Worm (Caenorhabditis elegans) whole organism, mixed stage, embryonic: ENCODE data around the gene dcaf-1.

Experiments
- ceh-43 ChIP-seq: fragments of 200-800 bp; sonication (Bioruptor generic); optimal IDR thresholded peaks from 2 replicates; lab custom pipeline; 2018; ENCODE audit warnings: mild to moderate bottlenecking, missing genetic modification characterization, moderate library complexity, missing compliant biosample characterization
- cnd-1 ChIP-seq: fragments of 200-800 bp; sonication (Bioruptor generic); optimal IDR thresholded peaks from 2 replicates; lab custom pipeline; 2018; ENCODE audit warnings: mild to moderate bottlenecking, missing genetic modification characterization, missing compliant biosample characterization
- drap-1 ChIP-seq: fragments of 200-800 bp; sonication (Bioruptor generic); optimal IDR thresholded peaks from 3 replicates; lab custom pipeline; 2018; ENCODE audit warnings: mild to moderate bottlenecking, missing genetic modification characterization, missing compliant biosample characterization
- elt-3 ChIP-seq: fragments of 150-350 bp; optimal IDR thresholded peaks from 2 replicates; lab custom pipeline; 2014; ENCODE audit warnings: missing biosample characterization, missing genetic modification characterization
- lin-13 ChIP-seq: fragments of 150-350 bp; optimal IDR thresholded peaks from 2 replicates; lab custom pipeline; 2014; ENCODE audit warnings: missing biosample characterization, missing genetic modification characterization
- lsy-2 ChIP-seq: fragments of 150-350 bp; optimal IDR thresholded peaks from 2 replicates; lab custom pipeline; 2014; ENCODE audit warnings: missing biosample characterization, missing genetic modification characterization
- mab-5 ChIP-seq: fragments of 150-350 bp; optimal IDR thresholded peaks from 2 replicates; lab custom pipeline; 2014; ENCODE audit warnings: missing biosample characterization, missing genetic modification characterization
- nhr-76 ChIP-seq: sonication (generic microtip); optimal IDR thresholded peaks from 2 replicates; lab custom pipeline; 2017; ENCODE audit warnings: missing biosample characterization, missing genetic modification characterization
- sem-2 ChIP-seq: fragments of 200-800 bp; sonication (Bioruptor generic); optimal IDR thresholded peaks from 2 replicates; lab custom pipeline; 2018; ENCODE audit warnings: mild to moderate bottlenecking, missing genetic modification characterization, missing compliant biosample characterization
- snpc-4 ChIP-seq: fragments of 150-350 bp; optimal IDR thresholded peaks from 2 replicates; lab custom pipeline; 2014; ENCODE audit warnings: missing biosample characterization, missing genetic modification characterization
- sptf-1 ChIP-seq: sonication (generic microtip); optimal IDR thresholded peaks from 2 replicates; lab custom pipeline; 2017; ENCODE audit warnings: mild to moderate bottlenecking, missing genetic modification characterization, moderate library complexity, missing compliant biosample characterization
- unc-39 ChIP-seq: fragments of 150-350 bp; optimal IDR thresholded peaks from 2 replicates; lab custom pipeline; 2014; ENCODE audit warnings: missing biosample characterization, missing genetic modification characterization
- unc-62 ChIP-seq: fragments of 150-350 bp; optimal IDR thresholded peaks from 2 replicates; lab custom pipeline; 2014; ENCODE audit warnings: missing biosample characterization, missing genetic modification reagents, missing genetic modification characterization

- TF ChIP-seq mab-5 = no peak
- no peak for TF ChIP-seq unc-62 (GFP tag; lab: Kevin White, UChicago)
- no peak for TF ChIP-seq lsy-2 (tag; lab: Kevin White, UChicago)
- no peak for TF ChIP-seq cnd-1 (tag; lab: Kevin White, UChicago)
- TF ChIP-seq lin-13 (tag; lab: Kevin White, UChicago) = no peak
- TF ChIP-seq sptf-1 (tag; lab: Kevin White, UChicago) = no peak
- no peak for TF ChIP-seq elt-3 (tag; lab: Kevin White, UChicago)
- TF ChIP-seq snpc-4 = no peak
- TF ChIP-seq drap-1 (GFP tag; lab: Kevin White, UChicago) = no peak
- TF ChIP-seq unc-39 (tag; lab: Kevin White, UChicago) = no peak
- TF ChIP-seq nhr-76 = no peak
- TF ChIP-seq ceh-43 (GFP tag; lab: Kevin White, UChicago) = no peak
- no peak for TF ChIP-seq sem-2 (GFP tag; lab: Kevin White, UChicago)
Observed at ce11 chrIV:9672434-9672833, 34.1 kb downstream of the dcaf-1 start.
